Fruit fly (Drosophila melanogaster) whole organism, embryonic: ENCODE data around the gene CG13031.

ENCODE experiments used
- Atf6 ChIP-seq: fragments of 200-800 bp; sonication (Bioruptor generic); IDR thresholded peaks from 2 replicates; pipeline ENCODE4 v1.3.6; 2022; ENCODE audit warnings: missing biosample characterization, missing genetic modification characterization
- CG11085 ChIP-seq: fragments of 200-800 bp; sonication (Bioruptor generic); IDR thresholded peaks from 2 replicates; pipeline ENCODE4 v1.3.6; 2022; ENCODE audit warnings: missing biosample characterization, missing genetic modification characterization
- CG11398 ChIP-seq: fragments of 200-800 bp; sonication (Bioruptor generic); optimal IDR thresholded peaks from 2 replicates; lab custom pipeline; 2016; ENCODE audit warnings: missing biosample characterization, missing genetic modification characterization
- CG12391 ChIP-seq: fragments of 200-800 bp; sonication (Bioruptor generic); optimal IDR thresholded peaks from 3 replicates; lab custom pipeline; 2018; ENCODE audit warnings: missing biosample characterization, mild to moderate bottlenecking, missing genetic modification characterization, moderate library complexity
- CG12769 ChIP-seq: fragments of 200-800 bp; sonication (Bioruptor generic); optimal IDR thresholded peaks from 2 replicates; lab custom pipeline; 2019; ENCODE audit warnings: missing biosample characterization, mild to moderate bottlenecking, missing genetic modification characterization, moderate library complexity
- CG13894 ChIP-seq: fragments of 200-800 bp; sonication (Bioruptor generic); optimal IDR thresholded peaks from 3 replicates; lab custom pipeline; 2018; ENCODE audit warnings: missing biosample characterization, mild to moderate bottlenecking, missing genetic modification characterization, moderate library complexity
- CG15073 ChIP-seq: fragments of 200-800 bp; sonication (Bioruptor generic); optimal IDR thresholded peaks from 2 replicates; lab custom pipeline; 2016; ENCODE audit warnings: missing biosample characterization, missing genetic modification characterization
- CG15269 ChIP-seq: fragments of 200-800 bp; sonication (Bioruptor generic); optimal IDR thresholded peaks from 2 replicates; lab custom pipeline; 2018; ENCODE audit warnings: missing biosample characterization, mild to moderate bottlenecking, missing genetic modification characterization, moderate library complexity
- CG16779 ChIP-seq: fragments of 200-800 bp; sonication (Bioruptor generic); IDR thresholded peaks from 2 replicates; pipeline ENCODE4 v1.3.6; 2022; ENCODE audit warnings: missing biosample characterization, missing genetic modification characterization
- CG2116 ChIP-seq: fragments of 200-800 bp; sonication (Bioruptor generic); optimal IDR thresholded peaks from 3 replicates; lab custom pipeline; 2018; ENCODE audit warnings: missing biosample characterization, mild to moderate bottlenecking, missing genetic modification characterization
- CG2129 ChIP-seq: fragments of 200-800 bp; sonication (Bioruptor generic); IDR thresholded peaks from 2 replicates; pipeline ENCODE4 v1.3.6; 2022; ENCODE audit warnings: missing biosample characterization, missing genetic modification characterization; ENCODE audit not compliant: partially characterized antibody
- CG2889 ChIP-seq: fragments of 200-800 bp; sonication (Bioruptor generic); IDR thresholded peaks from 3 replicates; pipeline ENCODE4 v1.3.6; 2022; ENCODE audit warnings: missing biosample characterization, missing genetic modification characterization
- CG30403 ChIP-seq: fragments of 200-800 bp; sonication (Bioruptor generic); optimal IDR thresholded peaks from 3 replicates; lab custom pipeline; 2016; ENCODE audit warnings: missing biosample characterization, missing genetic modification characterization
- CG4282 ChIP-seq: fragments of 200-800 bp; sonication (Bioruptor generic); optimal IDR thresholded peaks from 2 replicates; lab custom pipeline; 2016; ENCODE audit warnings: missing biosample characterization, missing genetic modification characterization
- CG4360 ChIP-seq: fragments of 200-800 bp; sonication (Bioruptor generic); IDR thresholded peaks from 2 replicates; pipeline ENCODE4 v1.3.6; 2022; ENCODE audit warnings: missing biosample characterization, missing genetic modification characterization
- CG6791 ChIP-seq: fragments of 200-800 bp; sonication (Bioruptor generic); IDR thresholded peaks from 3 replicates; pipeline ENCODE4 v1.3.6; 2022; ENCODE audit warnings: missing biosample characterization, missing genetic modification characterization; ENCODE audit not compliant: partially characterized antibody
- CG9609 ChIP-seq: fragments of 200-800 bp; sonication (Bioruptor generic); optimal IDR thresholded peaks from 3 replicates; lab custom pipeline; 2016; ENCODE audit warnings: missing biosample characterization, missing genetic modification characterization
- CTCF ChIP-seq: fragments of 200-800 bp; sonication (Bioruptor generic); optimal IDR thresholded peaks from 2 replicates; lab custom pipeline; 2017; ENCODE audit warnings: missing biosample characterization, mild to moderate bottlenecking, missing genetic modification characterization, moderate library complexity
- Camta ChIP-seq: fragments of 200-800 bp; sonication (Bioruptor generic); optimal IDR thresholded peaks from 2 replicates; lab custom pipeline; 2016; ENCODE audit warnings: missing biosample characterization, missing genetic modification characterization
- Dfd ChIP-seq, 2 experiments: fragments of >200 bp; optimal IDR thresholded peaks; 2 replicates each; lab custom pipeline; 2017; ENCODE audit warnings: missing biosample characterization in 2 of 2, missing genetic modification characterization in 2 of 2
- HLH3B ChIP-seq: fragments of 200-800 bp; sonication (Bioruptor generic); IDR thresholded peaks from 2 replicates; pipeline ENCODE4 v1.3.6; 2022; ENCODE audit warnings: missing biosample characterization, missing genetic modification characterization
- HmgD ChIP-seq: fragments of 200-800 bp; sonication (Bioruptor generic); optimal IDR thresholded peaks from 3 replicates; lab custom pipeline; 2016; ENCODE audit warnings: missing biosample characterization, missing genetic modification characterization
- Hmx ChIP-seq: fragments of 200-800 bp; sonication (Bioruptor generic); optimal IDR thresholded peaks from 2 replicates; lab custom pipeline; 2016; ENCODE audit warnings: missing biosample characterization, missing genetic modification characterization
- Mes4 ChIP-seq: fragments of 200-800 bp; sonication (Bioruptor generic); optimal IDR thresholded peaks from 2 replicates; lab custom pipeline; 2016; ENCODE audit warnings: missing biosample characterization, missing genetic modification characterization
- Mrtf ChIP-seq: fragments of 200-800 bp; sonication (Bioruptor generic); IDR thresholded peaks from 3 replicates; pipeline ENCODE4 v1.3.6; 2022; ENCODE audit warnings: missing biosample characterization, missing genetic modification characterization
- Oaz ChIP-seq: fragments of 200-800 bp; sonication (Bioruptor generic); IDR thresholded peaks from 2 replicates; pipeline ENCODE4 v1.3.6; 2022; ENCODE audit warnings: missing biosample characterization, missing genetic modification characterization
- Rx ChIP-seq: fragments of 200-800 bp; sonication (Bioruptor generic); IDR thresholded peaks from 2 replicates; pipeline ENCODE4 v1.3.6; 2022; ENCODE audit warnings: missing biosample characterization, missing genetic modification characterization
- Sin3A ChIP-seq: fragments of >200 bp; optimal IDR thresholded peaks from 2 replicates; lab custom pipeline; 2018
- Vsx1 ChIP-seq: fragments of 200-800 bp; sonication (Bioruptor generic); optimal IDR thresholded peaks from 2 replicates; lab custom pipeline; 2017; ENCODE audit warnings: missing biosample characterization, mild to moderate bottlenecking, missing genetic modification characterization, missing genetic modification reagents
- cg ChIP-seq: fragments of 200-800 bp; sonication (Bioruptor generic); optimal IDR thresholded peaks from 3 replicates; lab custom pipeline; 2019; ENCODE audit warnings: missing biosample characterization, mild to moderate bottlenecking, missing genetic modification characterization, moderate library complexity
- chm ChIP-seq: fragments of 200-800 bp; sonication (Bioruptor generic); IDR thresholded peaks from 2 replicates; pipeline ENCODE4 v1.3.6; 2022; ENCODE audit warnings: missing biosample characterization, missing genetic modification characterization
- exex ChIP-seq: fragments of 200-800 bp; sonication (Bioruptor generic); optimal IDR thresholded peaks from 4 replicates; lab custom pipeline; 2018; ENCODE audit warnings: missing biosample characterization, mild to moderate bottlenecking, missing genetic modification characterization, moderate library complexity
- ken ChIP-seq: fragments of 200-800 bp; sonication (Bioruptor generic); IDR thresholded peaks from 3 replicates; pipeline ENCODE4 v1.3.6; 2022; ENCODE audit warnings: missing biosample characterization, missing genetic modification characterization
- lilli ChIP-seq: fragments of 200-800 bp; sonication (Bioruptor generic); optimal IDR thresholded peaks from 3 replicates; lab custom pipeline; 2016; ENCODE audit warnings: missing biosample characterization, missing genetic modification characterization
- nerfin-1 ChIP-seq: fragments of 200-800 bp; sonication (Bioruptor generic); optimal IDR thresholded peaks from 3 replicates; lab custom pipeline; 2019; ENCODE audit warnings: missing biosample characterization, mild to moderate bottlenecking, missing genetic modification characterization, moderate library complexity
- pita ChIP-seq: fragments of 200-800 bp; sonication (Bioruptor generic); optimal IDR thresholded peaks from 2 replicates; lab custom pipeline; 2017; ENCODE audit warnings: missing biosample characterization, mild to moderate bottlenecking, missing genetic modification characterization
- pum ChIP-seq: fragments of 200-800 bp; sonication (Bioruptor generic); optimal IDR thresholded peaks from 2 replicates; lab custom pipeline; 2016; ENCODE audit warnings: missing biosample characterization, missing genetic modification characterization
- run ChIP-seq: fragments of 200-800 bp; sonication (Bioruptor generic); optimal IDR thresholded peaks from 3 replicates; lab custom pipeline; 2018; ENCODE audit warnings: missing biosample characterization, mild to moderate bottlenecking, missing genetic modification characterization
- sens-2 ChIP-seq: fragments of 200-800 bp; sonication (Bioruptor generic); IDR thresholded peaks from 2 replicates; pipeline ENCODE4 v1.3.6; 2022; ENCODE audit warnings: missing biosample characterization, missing genetic modification characterization
- sima ChIP-seq: fragments of 200-800 bp; sonication (Bioruptor generic); optimal IDR thresholded peaks from 2 replicates; lab custom pipeline; 2016; ENCODE audit warnings: missing biosample characterization, missing genetic modification characterization
- stwl ChIP-seq: fragments of 200-800 bp; sonication (Bioruptor generic); optimal IDR thresholded peaks from 3 replicates; lab custom pipeline; 2018; ENCODE audit warnings: missing biosample characterization, mild to moderate bottlenecking, missing genetic modification characterization, moderate library complexity
- tgo ChIP-seq: fragments of 200-800 bp; sonication (Bioruptor generic); IDR thresholded peaks from 3 replicates; pipeline ENCODE4 v1.3.6; 2022; ENCODE audit warnings: missing biosample characterization, missing genetic modification characterization
- trem ChIP-seq: fragments of 200-800 bp; optimal IDR thresholded peaks from 3 replicates; lab custom pipeline; 2019; ENCODE audit warnings: missing biosample characterization, mild to moderate bottlenecking, missing genetic modification characterization, moderate library complexity
- tup ChIP-seq: fragments of 200-800 bp; sonication (Bioruptor generic); optimal IDR thresholded peaks from 2 replicates; lab custom pipeline; 2016; ENCODE audit warnings: missing biosample characterization, mild to moderate bottlenecking, missing genetic modification characterization, moderate library complexity
- vnd ChIP-seq: fragments of 200-800 bp; sonication (Bioruptor generic); IDR thresholded peaks from 3 replicates; pipeline ENCODE4 v1.3.6; 2022; ENCODE audit warnings: missing biosample characterization, missing genetic modification characterization; ENCODE audit not compliant: partially characterized antibody
- z ChIP-seq: fragments of 200-800 bp; sonication (Bioruptor generic); IDR thresholded peaks from 3 replicates; pipeline ENCODE4 v1.3.6; 2022; ENCODE audit warnings: missing biosample characterization, missing genetic modification characterization
- zf30C ChIP-seq: fragments of 200-800 bp; sonication (Bioruptor generic); optimal IDR thresholded peaks from 3 replicates; lab custom pipeline; 2018; ENCODE audit warnings: missing biosample characterization, mild to moderate bottlenecking, missing genetic modification characterization

CG13031 gene

dm6 chr3L:16730645-16731044, 6.0 kb downstream of the CG13031 start, which contains the start of gene Dbp73D (continued):
- TF ChIP-seq lilli (no peak), CTCF (GFP tag; lab: Kevin White, UChicago) (no peak), Hmx (GFP tag; lab: Kevin White, UChicago) (no peak), Mes4 (no peak), Mrtf (GFP tag; lab: Robert Waterston, UW) (no peak), stwl (peak; percentile 62), nerfin-1 (tag; lab: Kevin White, UChicago) (no peak)
- TF ChIP-seq, all 482 proteins: peak for 44

DNA sequence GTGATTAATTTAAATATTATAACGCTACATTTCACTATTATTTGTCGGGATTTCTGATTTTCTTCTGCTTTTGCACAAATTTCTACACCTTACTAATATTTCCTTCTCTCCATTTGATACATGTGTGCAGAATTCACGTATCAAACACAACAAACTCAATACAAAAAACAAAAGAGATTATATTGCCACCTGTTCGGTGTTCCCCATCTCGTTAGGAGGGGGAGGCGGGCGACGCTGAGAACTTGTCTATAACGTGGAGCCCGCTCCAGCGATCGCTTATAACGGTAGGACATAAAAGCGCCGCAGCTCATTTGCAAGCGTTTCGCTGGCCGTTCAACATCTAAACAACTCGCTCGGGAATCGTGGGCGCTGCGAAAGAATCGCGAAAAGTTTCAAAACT, 8.6 kb downstream of the CG13031 start, which contains the start of gene CG9701:
Gene CG9701, plus strand, starts transcription at position 301 of the 400 bp plus-strand sequence.
- no peak for TF ChIP-seq CG12769
- TF ChIP-seq CG2116 (GFP tag; lab: Kevin White, UChicago) = no peak
- no peak for TF ChIP-seq Camta (GFP tag; lab: Kevin White, UChicago)
- no peak for TF ChIP-seq CG30403
- no peak for TF ChIP-seq z (GFP tag; lab: Robert Waterston, UW)
- TF ChIP-seq Sin3A (lab: Kevin White, UChicago) = no peak
- TF ChIP-seq zf30C (GFP tag; lab: Kevin White, UChicago) = no peak
- no peak for TF ChIP-seq Rx (GFP tag; lab: Robert Waterston, UW)
- no peak for TF ChIP-seq CG2889 (GFP tag; lab: Robert Waterston, UW)
- TF ChIP-seq Dfd (GFP tag; optimal IDR thresholded peaks at IDR 0.05; lab: Kevin White, UChicago) = no peak
- no peak for TF ChIP-seq CG11085 (GFP tag; lab: Robert Waterston, UW)

DNA sequence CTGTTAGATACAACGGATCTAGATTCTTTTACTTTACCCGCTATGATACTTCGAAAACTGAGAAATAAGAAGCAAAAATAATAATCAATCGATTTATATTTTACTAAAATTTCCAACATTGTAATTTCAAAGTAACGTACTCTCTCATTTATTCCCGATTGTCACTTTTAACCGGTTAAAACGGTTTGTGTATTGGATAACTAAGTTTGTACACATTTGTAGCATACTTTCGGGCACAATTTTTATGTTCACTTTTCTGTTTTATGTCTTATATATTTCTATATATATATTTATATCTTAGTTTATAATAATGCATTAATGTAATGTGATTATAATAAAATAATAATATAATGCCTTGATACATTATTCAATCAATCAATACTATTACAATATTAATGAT, 17.0 kb downstream of the CG13031 start:
- no peak for TF ChIP-seq chm (GFP tag; lab: Robert Waterston, UW)
- TF ChIP-seq HLH3B (GFP tag; lab: Robert Waterston, UW) = no peak
- peak; percentile 54 for TF ChIP-seq CTCF (GFP tag; lab: Kevin White, UChicago)
- TF ChIP-seq pita = peak; percentile 51
- TF ChIP-seq stwl = peak; percentile 41

DNA sequence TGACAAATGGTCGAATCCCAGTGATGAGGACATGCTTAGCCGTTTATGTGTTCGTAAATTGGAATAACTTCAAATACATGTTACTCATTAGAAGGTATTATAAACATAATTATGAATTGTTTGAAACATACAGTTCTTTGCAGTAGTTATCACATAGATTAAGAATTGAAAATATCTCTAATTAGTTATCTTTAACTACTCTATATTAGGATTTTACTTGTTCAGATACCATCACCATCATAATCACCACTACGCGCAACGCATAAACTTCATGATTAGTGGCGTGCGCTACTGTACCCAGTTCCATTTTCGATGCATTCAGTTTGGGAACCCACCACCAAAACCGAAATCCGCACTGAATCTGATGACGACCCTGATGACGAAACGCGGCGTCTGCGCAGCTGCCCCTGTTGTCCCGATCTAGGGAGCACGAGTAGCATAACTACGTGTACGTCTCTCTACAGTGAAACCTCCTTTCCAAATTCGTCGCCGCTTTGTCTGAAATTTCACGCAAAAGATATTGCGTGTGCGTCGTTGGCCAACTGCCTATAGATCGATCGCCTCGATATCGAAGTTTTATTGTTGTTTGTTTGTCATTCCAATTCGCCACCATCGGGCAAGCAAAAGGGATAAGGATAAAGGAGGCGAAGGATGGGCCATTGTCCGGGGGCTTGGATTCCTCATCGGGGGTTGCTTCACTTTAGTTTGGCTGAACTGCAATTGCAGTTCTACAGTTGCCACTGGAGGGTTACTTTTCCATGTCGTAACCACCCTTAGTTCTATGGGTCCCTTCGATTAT, 19.4 kb downstream of the CG13031 start:
- TF ChIP-seq vnd (GFP tag; lab: Robert Waterston, UW) = no peak
- TF ChIP-seq sima (GFP tag; lab: Kevin White, UChicago) = no peak
- TF ChIP-seq CG13894 = no peak
- TF ChIP-seq CG15269 (tag; lab: Kevin White, UChicago) = no peak
- TF ChIP-seq run (tag; lab: Kevin White, UChicago) = no peak
- peak; percentile 35 for TF ChIP-seq CG12391 (tag; lab: Kevin White, UChicago)
- no peak for TF ChIP-seq CG11398 (GFP tag; lab: Kevin White, UChicago)
- TF ChIP-seq pum (GFP tag; lab: Kevin White, UChicago) = no peak
- TF ChIP-seq Oaz = no peak
- TF ChIP-seq CG6791 (GFP tag; lab: Robert Waterston, UW) = no peak
- TF ChIP-seq cg (GFP tag; lab: Kevin White, UChicago) = no peak
- peak; percentile 42 for TF ChIP-seq trem (tag; lab: Kevin White, UChicago)
- no peak for TF ChIP-seq CG9609 (GFP tag; lab: Kevin White, UChicago)
- no peak for TF ChIP-seq Vsx1 (GFP tag; lab: Kevin White, UChicago)
- no peak for TF ChIP-seq sens-2 (GFP tag; lab: Robert Waterston, UW)
- no peak for TF ChIP-seq CG16779 (GFP tag; lab: Robert Waterston, UW)
- no peak for TF ChIP-seq tgo (GFP tag; lab: Robert Waterston, UW)
- TF ChIP-seq HmgD (GFP tag; lab: Kevin White, UChicago) = no peak
- TF ChIP-seq CG4282 (GFP tag; lab: Kevin White, UChicago) = no peak
- TF ChIP-seq Mes4 = no peak
- no peak for TF ChIP-seq exex (tag; lab: Kevin White, UChicago)
- TF ChIP-seq CG2129 (GFP tag; lab: Robert Waterston, UW) = no peak
- TF ChIP-seq Atf6 (GFP tag; lab: Robert Waterston, UW) = no peak
- TF ChIP-seq ken (GFP tag; lab: Robert Waterston, UW) = no peak
- TF ChIP-seq tup (GFP tag; lab: Kevin White, UChicago) = no peak
- TF ChIP-seq CG4360 (GFP tag; lab: Robert Waterston, UW) = no peak
- no peak for TF ChIP-seq CG15073 (GFP tag; lab: Kevin White, UChicago)
